Worm (Caenorhabditis elegans) whole organism, L3 larva: ENCODE data around the gene rga-1.

ENCODE experiments used
- elt-1 ChIP-seq: fragments of 150-350 bp; optimal IDR thresholded peaks from 2 replicates; lab custom pipeline; 2014; ENCODE audit warnings: missing biosample characterization, missing genetic modification characterization
- elt-3 ChIP-seq, 3 experiments: fragments of 150-350 bp in 1 of 3; sonication (generic microtip) in 2 of 3; optimal IDR thresholded peaks; 2 replicates in 2 of 3; 4 replicates in 1 of 3; lab custom pipeline; 2014 to 2017; ENCODE audit warnings: missing biosample characterization in 3 of 3, missing genetic modification characterization in 3 of 3
- nhr-23 ChIP-seq: fragments of 150-350 bp; optimal IDR thresholded peaks from 2 replicates; lab custom pipeline; 2014; ENCODE audit warnings: missing biosample characterization, missing genetic modification reagents, missing genetic modification characterization
- skn-1 ChIP-seq: fragments of 150-350 bp; optimal IDR thresholded peaks from 2 replicates; lab custom pipeline; 2014; ENCODE audit warnings: missing biosample characterization, missing genetic modification characterization

DNA sequence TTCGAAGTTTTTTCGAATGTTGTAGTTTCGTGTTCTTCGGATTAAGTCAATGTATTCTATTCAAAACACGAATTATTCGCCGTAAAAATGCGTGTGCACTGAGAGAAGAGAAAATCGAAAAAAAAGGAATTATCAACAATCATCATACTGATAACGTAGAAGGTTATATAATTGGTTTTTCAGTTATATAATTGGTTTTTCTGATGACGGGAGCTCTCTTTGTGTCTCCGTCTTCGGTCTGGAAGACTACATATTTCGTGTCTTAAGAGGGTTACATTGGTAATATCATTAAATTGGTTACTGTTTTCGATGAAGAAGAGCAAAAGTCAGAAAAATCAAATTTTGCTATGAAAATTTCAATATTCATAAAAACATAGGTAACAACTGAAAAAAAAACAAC is 4.8 kb upstream of the rga-1 start:
- no peak for TF ChIP-seq elt-1
- no peak for TF ChIP-seq elt-3 (tag; optimal IDR thresholded peaks at IDR 0.05; lab: Kevin White, UChicago)
- no peak for TF ChIP-seq skn-1 (tag; lab: Kevin White, UChicago)
- TF ChIP-seq nhr-23 = no peak
